Fruit fly (Drosophila melanogaster) S2 (cell line): ENCODE measurements around the gene CG14440.

Experiments used
- CG8478 ChIP-seq: fragments of >200 bp; optimal IDR thresholded peaks from 2 replicates; lab custom pipeline; 2018
- CTCF ChIP-seq, 2 experiments: fragments of >200 bp; optimal IDR thresholded peaks; 2 replicates each; lab custom pipeline; 2018

DNA sequence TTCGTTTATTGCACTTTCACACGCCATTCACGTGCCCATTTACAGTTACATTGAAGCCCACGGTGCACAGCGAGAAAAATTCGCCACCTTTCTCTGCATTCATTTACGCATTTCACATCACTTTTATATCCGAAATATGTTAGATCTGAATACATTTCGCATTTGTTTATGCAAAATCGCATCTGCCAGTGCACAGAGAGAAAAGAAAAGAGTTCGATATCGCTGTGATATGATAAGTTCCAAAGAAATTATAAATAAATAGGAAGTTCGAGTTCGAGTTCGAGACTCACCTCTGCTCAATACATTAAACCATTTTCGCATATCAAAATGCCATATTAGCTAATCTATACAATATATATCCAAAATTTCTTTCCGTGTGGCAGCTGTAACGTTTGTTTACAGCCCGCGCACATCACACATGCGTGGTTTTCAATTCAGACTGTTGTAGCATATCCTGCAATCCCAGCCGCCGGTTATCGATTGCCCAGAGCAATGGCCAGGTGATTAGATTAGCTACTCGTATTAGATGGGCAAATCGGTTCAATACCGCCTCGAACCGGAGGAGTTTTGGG, 42.3 kb downstream of the CG14440 start:
- no peak for TF ChIP-seq CG8478 (lab: Kevin White, UChicago)
- TF ChIP-seq CTCF (optimal IDR thresholded peaks at IDR 0.05; lab: Kevin White, UChicago), result no peak
